Fruit fly (Drosophila melanogaster) whole organism, adult: ENCODE measurements around the gene Alg7.
A peak's percentile ranks its signal among the peaks of the same experiment; 100 is the strongest.

Experiments
- CG11617 ChIP-seq: fragments of 200-800 bp; sonication (Bioruptor generic); optimal IDR thresholded peaks from 2 replicates; lab custom pipeline; 2017; ENCODE audit warnings: mild to moderate bottlenecking, missing biosample characterization, missing genetic modification reagents, missing genetic modification characterization
- CG12768 ChIP-seq: fragments of 200-800 bp; sonication (Bioruptor generic); optimal IDR thresholded peaks from 2 replicates; lab custom pipeline; 2017; ENCODE audit warnings: missing biosample characterization, missing genetic modification characterization, mild to moderate bottlenecking, moderate library complexity, missing genetic modification reagents
- CG14711 ChIP-seq: fragments of 200-800 bp; sonication (Bioruptor generic); optimal IDR thresholded peaks from 2 replicates; lab custom pipeline; 2018; ENCODE audit warnings: missing biosample characterization, mild to moderate bottlenecking, missing genetic modification characterization, moderate library complexity
- CG1620 ChIP-seq: fragments of 200-800 bp; sonication (Bioruptor generic); optimal IDR thresholded peaks from 2 replicates; lab custom pipeline; 2016; ENCODE audit warnings: missing biosample characterization, missing genetic modification characterization
- CG33017 ChIP-seq: fragments of 200-800 bp; sonication (Bioruptor generic); optimal IDR thresholded peaks from 2 replicates; lab custom pipeline; 2018; ENCODE audit warnings: missing biosample characterization, mild to moderate bottlenecking, missing genetic modification characterization, moderate library complexity
- CG5204 ChIP-seq: fragments of 200-800 bp; sonication (Bioruptor generic); optimal IDR thresholded peaks from 2 replicates; lab custom pipeline; 2016; ENCODE audit warnings: missing biosample characterization, missing genetic modification characterization
- CG7045 ChIP-seq: fragments of 200-800 bp; sonication (Bioruptor generic); optimal IDR thresholded peaks from 2 replicates; lab custom pipeline; 2017; ENCODE audit warnings: missing biosample characterization, mild to moderate bottlenecking, missing genetic modification characterization
- CG7101 ChIP-seq: fragments of 200-800 bp; sonication (Bioruptor generic); optimal IDR thresholded peaks from 2 replicates; lab custom pipeline; 2018; ENCODE audit warnings: missing biosample characterization, mild to moderate bottlenecking, missing genetic modification characterization, moderate library complexity
- Clk ChIP-seq: fragments of 200-800 bp; sonication (Bioruptor generic); optimal IDR thresholded peaks from 2 replicates; lab custom pipeline; 2017; ENCODE audit warnings: missing biosample characterization, missing genetic modification characterization
- Crg-1 ChIP-seq: fragments of 200-800 bp; sonication (Bioruptor generic); optimal IDR thresholded peaks from 2 replicates; lab custom pipeline; 2016; ENCODE audit warnings: missing biosample characterization, missing genetic modification characterization
- Hr96 ChIP-seq: fragments of 200-800 bp; sonication (Bioruptor generic); optimal IDR thresholded peaks from 2 replicates; lab custom pipeline; 2016; ENCODE audit warnings: missing biosample characterization, missing genetic modification characterization
- Mnt ChIP-seq: fragments of 200-800 bp; sonication (Bioruptor generic); optimal IDR thresholded peaks from 2 replicates; lab custom pipeline; 2016; ENCODE audit warnings: missing biosample characterization, mild to moderate bottlenecking, missing genetic modification characterization
- bab1 ChIP-seq: fragments of 200-800 bp; sonication (Bioruptor generic); optimal IDR thresholded peaks from 3 replicates; lab custom pipeline; 2019; ENCODE audit warnings: missing biosample characterization, mild to moderate bottlenecking, missing genetic modification characterization, moderate library complexity
- cic ChIP-seq: fragments of 200-800 bp; sonication (Bioruptor generic); optimal IDR thresholded peaks from 2 replicates; lab custom pipeline; 2017; ENCODE audit warnings: missing biosample characterization, mild to moderate bottlenecking, missing genetic modification characterization, moderate library complexity
- cnc ChIP-seq, 2 experiments: fragments of >200 bp; optimal IDR thresholded peaks; 2 replicates each; lab custom pipeline; 2017
- kay ChIP-seq: fragments of 200-800 bp; sonication (Bioruptor generic); peaks from one replicate; lab custom pipeline; 2016; ENCODE audit warnings: missing biosample characterization, missing genetic modification characterization, borderline replicate concordance
- ovo ChIP-seq: fragments of 200-800 bp; sonication (Bioruptor generic); optimal IDR thresholded peaks from 2 replicates; lab custom pipeline; 2016; ENCODE audit warnings: missing biosample characterization, missing genetic modification characterization
- pad ChIP-seq: fragments of 200-800 bp; sonication (Bioruptor generic); optimal IDR thresholded peaks from 3 replicates; lab custom pipeline; 2017; ENCODE audit warnings: missing biosample characterization, missing genetic modification characterization, mild to moderate bottlenecking, moderate library complexity, missing genetic modification reagents
- tj ChIP-seq: fragments of 200-800 bp; sonication (Bioruptor generic); optimal IDR thresholded peaks from 3 replicates; lab custom pipeline; 2017; ENCODE audit warnings: missing biosample characterization, mild to moderate bottlenecking, missing genetic modification characterization, moderate library complexity
- toe ChIP-seq: fragments of 200-800 bp; sonication (Bioruptor generic); optimal IDR thresholded peaks from 2 replicates; lab custom pipeline; 2016; ENCODE audit warnings: missing biosample characterization, missing genetic modification characterization

Gene Alg7

DNA sequence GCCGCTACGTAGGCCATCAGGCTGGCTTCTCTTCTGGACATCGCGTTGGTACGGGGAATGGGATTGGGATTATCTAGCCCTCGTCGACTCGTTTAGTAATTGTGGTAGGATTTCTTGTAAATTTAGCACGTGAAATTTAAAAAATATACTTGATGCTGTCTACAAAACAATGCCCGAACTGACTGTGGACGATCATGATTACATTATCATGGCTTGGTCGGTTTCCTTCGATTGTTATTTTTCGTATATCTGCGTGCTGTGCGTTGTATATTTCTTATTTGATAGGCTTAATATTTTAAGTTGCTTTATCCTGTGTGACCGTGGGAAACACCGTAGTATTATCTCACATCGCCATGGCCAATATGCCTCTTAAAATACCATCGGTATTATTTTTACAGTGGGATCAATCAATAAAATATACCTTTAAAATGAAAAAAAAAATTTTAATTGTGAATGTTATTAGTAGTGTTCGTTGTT is 24.0 kb downstream of the Alg7 start, which contains the start of gene CG16972:
Gene CG16972 (minus strand): TSS at position 336 of the 477 bp plus-strand sequence.
- TF ChIP-seq CG14711 (tag; lab: Kevin White, UChicago) (peak; percentile 67), Clk (GFP tag; lab: Kevin White, UChicago) (peak; percentile 0), kay (GFP tag; lab: Kevin White, UChicago) (no peak), bab1 (peak; percentile 41), CG7045 (GFP tag; lab: Kevin White, UChicago) (peak; percentile 35), ovo (GFP tag; lab: Kevin White, UChicago) (peak; percentile 33), CG11617 (GFP tag; lab: Kevin White, UChicago) (peak; percentile 55), cic (GFP tag; lab: Kevin White, UChicago) (no peak)

DNA sequence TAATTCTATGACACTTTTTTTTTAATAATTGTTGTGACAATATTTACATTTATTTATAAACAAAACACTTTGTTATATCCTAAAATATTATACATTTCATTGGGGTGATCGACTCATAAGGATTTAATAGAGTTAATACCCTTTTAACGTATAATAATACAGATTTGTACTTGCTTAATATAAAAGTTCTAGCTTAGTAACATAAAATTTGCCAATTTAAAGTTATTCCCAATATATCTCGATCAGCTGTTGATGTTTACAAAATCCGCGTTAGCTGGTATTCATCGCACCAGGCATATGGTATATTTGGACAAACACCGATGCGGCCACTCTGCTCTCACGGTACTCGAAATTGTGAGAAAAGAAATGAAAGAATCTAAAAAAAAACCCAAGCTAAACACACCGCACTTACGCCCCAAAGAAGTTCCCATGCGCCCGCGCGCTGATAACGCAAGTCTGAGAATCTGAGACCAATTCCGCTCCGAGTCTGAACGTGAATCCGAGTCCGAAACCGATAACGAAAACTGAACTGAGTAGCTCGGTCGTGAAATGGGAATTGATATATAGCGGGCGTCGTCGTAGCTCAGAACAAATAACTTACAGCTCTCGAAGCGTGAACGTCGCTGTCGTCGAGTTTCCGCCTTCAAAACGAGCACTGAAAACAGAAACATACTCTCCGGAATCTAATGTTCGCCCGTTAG is 24.5 kb downstream of the Alg7 start, which contains the start of gene Pect:
Gene Pect (plus strand): TSS at position 326 of the 701 bp plus-strand sequence.
- TF ChIP-seq CG12768 (peak; percentile 43), tj (GFP tag; lab: Kevin White, UChicago) (peak; percentile 44), CG7101 (tag; lab: Kevin White, UChicago) (peak; percentile 81), toe (no peak), CG11617 (GFP tag; lab: Kevin White, UChicago) (peak; percentile 37), bab1 (peak; percentile 12), Mnt (GFP tag; lab: Kevin White, UChicago) (peak; percentile 93), CG33017 (tag; lab: Kevin White, UChicago) (peak; percentile 74), Crg-1 (GFP tag; lab: Kevin White, UChicago) (peak; percentile 35), kay (GFP tag; lab: Kevin White, UChicago) (no peak), cic (GFP tag; lab: Kevin White, UChicago) (peak; percentile 93), cnc (optimal IDR thresholded peaks at IDR 0.05; lab: Kevin White, UChicago) (no peak), CG7045 (GFP tag; lab: Kevin White, UChicago) (no peak), CG5204 (GFP tag; lab: Kevin White, UChicago) (no peak), Hr96 (GFP tag; lab: Kevin White, UChicago) (no peak), ovo (GFP tag; lab: Kevin White, UChicago) (no peak), Clk (GFP tag; lab: Kevin White, UChicago) (no peak), pad (no peak), CG1620 (GFP tag; lab: Kevin White, UChicago) (peak; percentile 37), CG14711 (tag; lab: Kevin White, UChicago) (no peak)

DNA sequence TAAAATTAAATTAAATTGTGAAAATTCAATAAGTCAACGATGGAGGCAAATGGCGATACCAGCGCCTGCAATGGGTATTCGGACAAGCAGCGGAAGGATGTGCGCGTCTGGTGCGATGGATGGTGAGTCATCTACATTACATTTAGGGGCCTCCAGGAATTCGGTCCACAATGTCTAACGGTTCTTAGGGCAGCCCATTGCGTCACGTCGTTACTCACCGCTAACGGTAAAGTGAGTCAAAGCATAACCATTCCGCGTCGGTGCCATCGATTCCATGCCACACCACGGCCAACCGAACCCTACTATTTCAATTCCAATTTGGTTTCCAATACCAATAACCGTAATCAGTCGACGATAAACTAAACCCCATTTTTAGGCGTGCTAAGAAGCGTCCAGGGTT is 25.1 kb downstream of the Alg7 start:
- TF ChIP-seq ovo (GFP tag; lab: Kevin White, UChicago) (peak; percentile 70), toe (no peak)

DNA sequence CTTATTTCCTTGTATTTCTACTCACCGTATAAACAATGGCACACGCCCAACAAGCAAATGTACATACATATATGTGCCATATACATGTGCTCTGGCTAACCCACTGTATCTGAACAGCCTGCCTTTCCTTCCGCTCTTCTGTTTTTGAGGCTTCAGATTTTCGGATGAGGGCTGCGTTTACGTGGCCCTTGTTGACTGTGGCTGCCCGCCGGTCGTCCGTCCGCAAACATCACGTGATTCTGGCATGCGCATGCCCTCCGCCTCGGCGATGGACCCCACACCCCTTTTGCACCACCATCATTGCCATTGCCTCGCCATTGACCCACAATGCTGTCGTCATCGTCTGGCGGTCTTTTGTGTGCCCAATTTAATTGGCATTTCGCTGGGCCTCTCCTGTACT is 26.2 kb downstream of the Alg7 start:
- TF ChIP-seq kay (GFP tag; lab: Kevin White, UChicago) (no peak), toe (no peak), bab1 (no peak), CG11617 (GFP tag; lab: Kevin White, UChicago) (peak; percentile 15), Clk (GFP tag; lab: Kevin White, UChicago) (no peak), CG7045 (GFP tag; lab: Kevin White, UChicago) (peak; percentile 57), tj (GFP tag; lab: Kevin White, UChicago) (peak; percentile 48), CG12768 (peak; percentile 64), Crg-1 (GFP tag; lab: Kevin White, UChicago) (peak; percentile 31), CG7101 (tag; lab: Kevin White, UChicago) (no peak), cic (GFP tag; lab: Kevin White, UChicago) (peak; percentile 54), Mnt (GFP tag; lab: Kevin White, UChicago) (peak; percentile 72), ovo (GFP tag; lab: Kevin White, UChicago) (no peak), cnc (optimal IDR thresholded peaks at IDR 0.05; lab: Kevin White, UChicago) (no peak), CG5204 (GFP tag; lab: Kevin White, UChicago) (no peak), CG1620 (GFP tag; lab: Kevin White, UChicago) (peak; percentile 40), pad (peak; percentile 22), CG14711 (tag; lab: Kevin White, UChicago) (peak; percentile 36), CG33017 (tag; lab: Kevin White, UChicago) (peak; percentile 30), Hr96 (GFP tag; lab: Kevin White, UChicago) (no peak)

DNA sequence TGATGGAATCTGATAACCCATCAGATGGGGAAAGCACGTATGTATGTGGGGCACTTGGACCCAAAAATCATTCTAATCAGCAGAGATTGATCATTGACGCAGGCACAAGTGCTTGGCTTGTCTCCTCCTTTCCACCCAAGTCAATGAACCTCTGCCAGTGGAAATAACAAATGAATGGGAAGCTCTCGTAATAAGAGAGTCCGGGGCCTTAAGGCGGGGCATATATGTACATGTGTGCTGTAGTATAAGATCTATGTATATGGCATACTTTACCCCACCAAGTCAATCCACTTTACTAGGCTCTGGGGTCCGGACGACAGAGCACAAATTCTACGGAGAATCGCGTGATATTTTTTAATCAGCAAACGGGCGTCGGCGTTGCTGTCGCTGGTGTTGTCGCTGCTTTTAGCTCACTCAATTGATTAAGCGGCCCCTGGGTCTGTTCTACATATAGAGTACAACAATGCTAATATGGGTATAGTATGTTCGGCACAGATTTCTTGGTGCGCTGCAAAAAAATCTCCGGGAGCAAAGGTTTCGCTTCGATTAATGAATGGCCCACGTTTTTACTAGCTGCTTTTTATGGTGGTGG is 27.1 kb downstream of the Alg7 start:
- TF ChIP-seq Mnt (GFP tag; lab: Kevin White, UChicago) (peak; percentile 63), cic (GFP tag; lab: Kevin White, UChicago) (peak; percentile 99), CG12768 (peak; percentile 93), CG7101 (tag; lab: Kevin White, UChicago) (peak; percentile 51), Crg-1 (GFP tag; lab: Kevin White, UChicago) (peak; percentile 40), Clk (GFP tag; lab: Kevin White, UChicago) (no peak), bab1 (peak; percentile 23), cnc (optimal IDR thresholded peaks at IDR 0.05; lab: Kevin White, UChicago) (no peak), kay (GFP tag; lab: Kevin White, UChicago) (no peak), CG33017 (tag; lab: Kevin White, UChicago) (peak; percentile 78), ovo (GFP tag; lab: Kevin White, UChicago) (no peak), Hr96 (GFP tag; lab: Kevin White, UChicago) (no peak), tj (GFP tag; lab: Kevin White, UChicago) (peak; percentile 30), CG14711 (tag; lab: Kevin White, UChicago) (peak; percentile 43), CG5204 (GFP tag; lab: Kevin White, UChicago) (no peak), pad (peak; percentile 72), CG1620 (GFP tag; lab: Kevin White, UChicago) (peak; percentile 41), CG11617 (GFP tag; lab: Kevin White, UChicago) (peak; percentile 22), CG7045 (GFP tag; lab: Kevin White, UChicago) (peak; percentile 79), toe (peak; percentile 1)
